Worm (Caenorhabditis elegans): ENCODE data around the gene F56H9.2.

ce11 chrV:12633046-12633445 is 4.4 kb upstream of the F56H9.2 start:
- TF ChIP-seq nhr-25 (tag; optimal IDR thresholded peaks at IDR 0.05) (no peak), nhr-11 (tag; optimal IDR thresholded peaks at IDR 0.05) (no peak), nhr-67 (tag; optimal IDR thresholded peaks at IDR 0.05) (no peak), unc-39 (tag; optimal IDR thresholded peaks at IDR 0.05) (no peak)
